Fruit fly (Drosophila melanogaster) whole organism, embryonic: ENCODE data around the gene MED18.

ENCODE experiments used
- Atf6 ChIP-seq: fragments of 200-800 bp; sonication (Bioruptor generic); IDR thresholded peaks from 2 replicates; pipeline ENCODE4 v1.3.6; 2022; ENCODE audit warnings: missing biosample characterization, missing genetic modification characterization
- C15 ChIP-seq: fragments of 200-800 bp; sonication (Bioruptor generic); IDR thresholded peaks from 3 replicates; pipeline ENCODE4 v1.3.6; 2022; ENCODE audit warnings: missing biosample characterization, missing genetic modification characterization
- CG10147 ChIP-seq: fragments of 200-800 bp; sonication (Bioruptor generic); optimal IDR thresholded peaks from 2 replicates; lab custom pipeline; 2019; ENCODE audit warnings: missing biosample characterization, mild to moderate bottlenecking, missing genetic modification characterization, moderate library complexity
- CG11093 ChIP-seq: fragments of 200-800 bp; sonication (Bioruptor generic); IDR thresholded peaks from 3 replicates; pipeline ENCODE4 v1.3.6; 2022; ENCODE audit warnings: missing biosample characterization, missing genetic modification characterization
- CG12769 ChIP-seq: fragments of 200-800 bp; sonication (Bioruptor generic); optimal IDR thresholded peaks from 2 replicates; lab custom pipeline; 2019; ENCODE audit warnings: missing biosample characterization, mild to moderate bottlenecking, missing genetic modification characterization, moderate library complexity
- CG13123 ChIP-seq: fragments of 200-800 bp; sonication (Bioruptor generic); optimal IDR thresholded peaks from 2 replicates; lab custom pipeline; 2016; ENCODE audit warnings: missing biosample characterization, missing genetic modification characterization
- CG14667 ChIP-seq: fragments of 200-800 bp; sonication (Bioruptor generic); IDR thresholded peaks from 2 replicates; pipeline ENCODE4 v1.3.6; 2022; ENCODE audit warnings: missing biosample characterization, missing genetic modification characterization
- CG14710 ChIP-seq: fragments of 200-800 bp; sonication (Bioruptor generic); optimal IDR thresholded peaks from 3 replicates; lab custom pipeline; 2019; ENCODE audit warnings: missing biosample characterization, mild to moderate bottlenecking, missing genetic modification characterization, moderate library complexity
- CG2120 ChIP-seq: fragments of 200-800 bp; sonication (Bioruptor generic); optimal IDR thresholded peaks from 3 replicates; lab custom pipeline; 2016; ENCODE audit warnings: missing biosample characterization, missing genetic modification characterization
- CG2202 ChIP-seq: fragments of 200-800 bp; sonication (Bioruptor generic); optimal IDR thresholded peaks from 2 replicates; lab custom pipeline; 2018; ENCODE audit warnings: missing biosample characterization, mild to moderate bottlenecking, missing genetic modification characterization
- CG2712 ChIP-seq: fragments of 200-800 bp; optimal IDR thresholded peaks from 3 replicates; lab custom pipeline; 2019; ENCODE audit warnings: missing biosample characterization, mild to moderate bottlenecking, missing genetic modification characterization, moderate library complexity
- CG3281 ChIP-seq: fragments of 200-800 bp; sonication (Bioruptor generic); optimal IDR thresholded peaks from 3 replicates; lab custom pipeline; 2017; ENCODE audit warnings: missing biosample characterization, mild to moderate bottlenecking, missing genetic modification characterization
- CG3995 ChIP-seq: fragments of 200-800 bp; sonication (Bioruptor generic); optimal IDR thresholded peaks from 3 replicates; lab custom pipeline; 2016; ENCODE audit warnings: missing biosample characterization, missing genetic modification characterization
- CG4282 ChIP-seq: fragments of 200-800 bp; sonication (Bioruptor generic); optimal IDR thresholded peaks from 2 replicates; lab custom pipeline; 2016; ENCODE audit warnings: missing biosample characterization, missing genetic modification characterization
- CG4328 ChIP-seq: fragments of 200-800 bp; sonication (Bioruptor generic); optimal IDR thresholded peaks from 3 replicates; lab custom pipeline; 2017; ENCODE audit warnings: missing biosample characterization, missing genetic modification reagents, missing genetic modification characterization
- CG7357 ChIP-seq: fragments of 200-800 bp; sonication (Bioruptor generic); IDR thresholded peaks from 3 replicates; pipeline ENCODE4 v1.3.6; 2022; ENCODE audit warnings: missing biosample characterization, missing genetic modification characterization
- CG7928 ChIP-seq: fragments of 200-800 bp; sonication (Bioruptor generic); optimal IDR thresholded peaks from 2 replicates; lab custom pipeline; 2017; ENCODE audit warnings: missing biosample characterization, mild to moderate bottlenecking, missing genetic modification characterization
- CG8281 ChIP-seq: fragments of 200-800 bp; sonication (Bioruptor generic); optimal IDR thresholded peaks from 2 replicates; lab custom pipeline; 2018; ENCODE audit warnings: missing biosample characterization, mild to moderate bottlenecking, missing genetic modification characterization, moderate library complexity
- CG9609 ChIP-seq: fragments of 200-800 bp; sonication (Bioruptor generic); optimal IDR thresholded peaks from 3 replicates; lab custom pipeline; 2016; ENCODE audit warnings: missing biosample characterization, missing genetic modification characterization
- Chrac-16 ChIP-seq: fragments of 200-800 bp; sonication (Bioruptor generic); optimal IDR thresholded peaks from 3 replicates; lab custom pipeline; 2016; ENCODE audit warnings: missing biosample characterization, missing genetic modification characterization
- Dll ChIP-seq: fragments of 200-800 bp; sonication (Bioruptor generic); IDR thresholded peaks from 4 replicates; pipeline ENCODE4 v1.3.6; 2022; ENCODE audit warnings: missing biosample characterization, missing genetic modification characterization; ENCODE audit not compliant: partially characterized antibody
- E2f1 ChIP-seq: fragments of 200-800 bp; sonication (Bioruptor generic); IDR thresholded peaks from 2 replicates; pipeline ENCODE4 v1.3.6; 2022; ENCODE audit warnings: missing biosample characterization, missing genetic modification characterization
- H2.0 ChIP-seq: fragments of 200-800 bp; sonication (Bioruptor generic); IDR thresholded peaks from 2 replicates; pipeline ENCODE4 v1.3.6; 2022; ENCODE audit warnings: missing biosample characterization, missing genetic modification characterization
- HmgZ ChIP-seq: fragments of 200-800 bp; sonication (Bioruptor generic); optimal IDR thresholded peaks from 2 replicates; lab custom pipeline; 2018; ENCODE audit warnings: missing biosample characterization, mild to moderate bottlenecking, missing genetic modification characterization
- Jarid2 ChIP-seq: fragments of 200-800 bp; sonication (Bioruptor generic); optimal IDR thresholded peaks from 3 replicates; lab custom pipeline; 2017; ENCODE audit warnings: mild to moderate bottlenecking, missing biosample characterization, missing genetic modification reagents, missing genetic modification characterization
- Meics ChIP-seq: fragments of 200-800 bp; sonication (Bioruptor generic); optimal IDR thresholded peaks from 2 replicates; lab custom pipeline; 2017; ENCODE audit warnings: missing biosample characterization, mild to moderate bottlenecking, missing genetic modification characterization
- Nf-YC ChIP-seq: fragments of 200-800 bp; optimal IDR thresholded peaks from 3 replicates; lab custom pipeline; 2019; ENCODE audit warnings: missing biosample characterization, mild to moderate bottlenecking, missing genetic modification characterization, moderate library complexity
- NfI ChIP-seq: fragments of 200-800 bp; sonication (Bioruptor generic); optimal IDR thresholded peaks from 3 replicates; lab custom pipeline; 2018; ENCODE audit warnings: missing biosample characterization, mild to moderate bottlenecking, missing genetic modification characterization, moderate library complexity
- Oaz ChIP-seq: fragments of 200-800 bp; sonication (Bioruptor generic); IDR thresholded peaks from 2 replicates; pipeline ENCODE4 v1.3.6; 2022; ENCODE audit warnings: missing biosample characterization, missing genetic modification characterization
- Ravus ChIP-seq: fragments of 200-800 bp; sonication (Bioruptor generic); IDR thresholded peaks from 2 replicates; pipeline ENCODE4 v1.3.6; 2022; ENCODE audit warnings: missing biosample characterization, missing genetic modification characterization
- Taf1 ChIP-seq: fragments of 200-800 bp; sonication (Bioruptor generic); IDR thresholded peaks from 2 replicates; pipeline ENCODE4 v1.3.6; 2022; ENCODE audit warnings: missing biosample characterization, missing genetic modification characterization
- ash1 ChIP-seq: fragments of 200-800 bp; sonication (Bioruptor generic); optimal IDR thresholded peaks from 2 replicates; lab custom pipeline; 2018; ENCODE audit warnings: missing biosample characterization, mild to moderate bottlenecking, missing genetic modification characterization
- croc ChIP-seq: fragments of 200-800 bp; sonication (Bioruptor generic); conservative IDR thresholded peaks from 3 replicates; pipeline ENCODE4 v1.3.6; 2022; ENCODE audit warnings: missing biosample characterization, missing genetic modification characterization
- da ChIP-seq: fragments of 200-800 bp; sonication (Bioruptor generic); optimal IDR thresholded peaks from 2 replicates; lab custom pipeline; 2016; ENCODE audit warnings: missing biosample characterization, missing genetic modification characterization
- fd96Cb ChIP-seq: fragments of 200-800 bp; sonication (Bioruptor generic); optimal IDR thresholded peaks from 2 replicates; lab custom pipeline; 2018; ENCODE audit warnings: missing biosample characterization, mild to moderate bottlenecking, missing genetic modification characterization, moderate library complexity
- fru ChIP-seq: fragments of >200 bp; optimal IDR thresholded peaks from 2 replicates; lab custom pipeline; 2017
- ftz-f1 ChIP-seq: fragments of 200-800 bp; sonication (Bioruptor generic); optimal IDR thresholded peaks from 2 replicates; lab custom pipeline; 2016; ENCODE audit warnings: missing biosample characterization, missing genetic modification characterization
- grn ChIP-seq: fragments of 200-800 bp; sonication (Bioruptor generic); optimal IDR thresholded peaks from 3 replicates; lab custom pipeline; 2017; ENCODE audit warnings: missing biosample characterization, missing genetic modification characterization
- jing ChIP-seq: fragments of 200-800 bp; sonication (Bioruptor generic); optimal IDR thresholded peaks from 2 replicates; lab custom pipeline; 2018; ENCODE audit warnings: missing biosample characterization, mild to moderate bottlenecking, missing genetic modification characterization
- klu ChIP-seq: fragments of 200-800 bp; sonication (Bioruptor generic); IDR thresholded peaks from 2 replicates; pipeline ENCODE4 v1.3.6; 2022; ENCODE audit warnings: missing biosample characterization, missing genetic modification characterization
- mirr ChIP-seq: fragments of 200-800 bp; sonication (Bioruptor generic); optimal IDR thresholded peaks from 3 replicates; lab custom pipeline; 2018; ENCODE audit warnings: missing biosample characterization, mild to moderate bottlenecking, missing genetic modification characterization
- nerfin-1 ChIP-seq: fragments of 200-800 bp; sonication (Bioruptor generic); optimal IDR thresholded peaks from 3 replicates; lab custom pipeline; 2019; ENCODE audit warnings: missing biosample characterization, mild to moderate bottlenecking, missing genetic modification characterization, moderate library complexity
- nerfin-2 ChIP-seq: fragments of 200-800 bp; sonication (Bioruptor generic); IDR thresholded peaks from 2 replicates; pipeline ENCODE4 v1.3.6; 2022; ENCODE audit warnings: missing biosample characterization, missing genetic modification characterization; ENCODE audit not compliant: partially characterized antibody
- org-1 ChIP-seq: fragments of 200-800 bp; sonication (Bioruptor generic); optimal IDR thresholded peaks from 2 replicates; lab custom pipeline; 2017; ENCODE audit warnings: missing biosample characterization, missing genetic modification characterization
- otp ChIP-seq: fragments of 200-800 bp; sonication (Bioruptor generic); IDR thresholded peaks from 3 replicates; pipeline ENCODE4, ENCODE4 v1.3.6; 2022; ENCODE audit warnings: missing biosample characterization, missing genetic modification characterization
- pan ChIP-seq, 4 experiments: fragments of >200 bp in 3 of 4; fragments of 200-800 bp in 1 of 4; sonication (Bioruptor generic) in 1 of 4; optimal IDR thresholded peaks in 3 of 4; IDR thresholded peaks in 1 of 4; 2 replicates each; pipeline versions ENCODE4 v1.3.6 to Lab custom; 2017 to 2022; ENCODE audit warnings: missing biosample characterization in 2 of 4, missing genetic modification characterization in 2 of 4, mixed read lengths in 1 of 4
- pzg ChIP-seq: fragments of 200-800 bp; sonication (Bioruptor generic); optimal IDR thresholded peaks from 3 replicates; lab custom pipeline; 2018; ENCODE audit warnings: missing biosample characterization, mild to moderate bottlenecking, missing genetic modification characterization, moderate library complexity
- run ChIP-seq: fragments of 200-800 bp; sonication (Bioruptor generic); optimal IDR thresholded peaks from 3 replicates; lab custom pipeline; 2018; ENCODE audit warnings: missing biosample characterization, mild to moderate bottlenecking, missing genetic modification characterization
- tll ChIP-seq, 2 experiments: fragments of 200-800 bp in 1 of 2; fragments of >200 bp in 1 of 2; sonication (Bioruptor generic) in 1 of 2; optimal IDR thresholded peaks; 2 replicates each; lab custom pipeline; 2017 to 2019; ENCODE audit warnings: missing biosample characterization in 2 of 2, missing genetic modification characterization in 2 of 2, mild to moderate bottlenecking in 1 of 2, moderate library complexity in 1 of 2

Gene MED18

DNA sequence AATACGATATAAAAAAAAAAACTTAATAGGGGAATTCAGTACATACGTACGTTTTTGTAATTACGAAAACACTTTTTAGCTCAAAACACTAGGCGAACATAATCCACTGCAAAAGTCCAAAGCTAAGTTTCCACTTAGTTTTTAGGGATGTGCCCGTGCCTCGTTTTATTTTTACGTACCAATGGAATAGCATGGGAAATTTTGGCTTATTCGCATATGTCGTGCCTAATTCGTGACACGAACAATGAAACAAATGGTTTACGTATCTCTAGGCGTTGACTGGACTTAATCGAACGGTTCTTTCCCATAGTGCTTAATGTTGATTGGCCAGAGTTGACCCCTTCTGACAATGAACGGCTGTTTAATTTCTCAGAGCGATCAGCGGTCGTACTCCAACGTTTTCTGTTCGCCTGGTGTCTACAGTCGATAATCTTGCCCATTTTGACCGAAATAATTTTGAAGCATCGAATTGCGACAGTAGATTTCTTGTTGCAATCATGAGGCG is 13.9 kb downstream of the MED18 start, which contains the start of gene CG14818 (continued):
- TF ChIP-seq NfI (GFP tag; lab: Kevin White, UChicago) (peak; percentile 53), Nf-YC (tag; lab: Kevin White, UChicago) (peak; percentile 90), CG4328 (GFP tag; lab: Kevin White, UChicago) (peak; percentile 60), CG12769 (tag; lab: Kevin White, UChicago) (no peak), CG3995 (GFP tag; lab: Kevin White, UChicago) (peak; percentile 63), CG11093 (GFP tag; lab: Robert Waterston, UW) (0 out of 3 replicates have a peak, but pooled peaks have one; percentile 41), fru (no peak), CG7357 (GFP tag; lab: Robert Waterston, UW) (peak; percentile 64; the same call in 2 of the 3 replicates), Jarid2 (GFP tag; lab: Kevin White, UChicago) (no peak), pan (optimal IDR thresholded peaks at IDR 0.05; lab: Kevin White, UChicago) (no peak), pan (GFP tag; optimal IDR thresholded peaks at IDR 0.05 in 1 of 2, IDR thresholded peaks at IDR 0.05 in 1 of 2) (peak in 1 of 2 experiments; percentile 73), fd96Cb (peak; percentile 56), run (tag; lab: Kevin White, UChicago) (no peak), pzg (GFP tag; lab: Kevin White, UChicago) (peak; percentile 32), CG2120 (GFP tag; lab: Kevin White, UChicago) (peak; percentile 67), Ravus (GFP tag; lab: Robert Waterston, UW) (no peak; the same call in 1 of the 2 replicates), otp (GFP tag; lab: Robert Waterston, UW) (peak; percentile 56; the same call in 1 of the 3 replicates), HmgZ (tag; lab: Kevin White, UChicago) (peak; percentile 60), E2f1 (GFP tag; lab: Robert Waterston, UW) (peak; percentile 51; the same call in 1 of the 2 replicates), CG3281 (peak; percentile 55), C15 (GFP tag; lab: Robert Waterston, UW) (no peak), H2.0 (peak; percentile 44; the same call in 1 of the 2 replicates), CG8281 (tag; lab: Kevin White, UChicago) (no peak), CG14710 (tag; lab: Kevin White, UChicago) (peak; percentile 43), CG9609 (GFP tag; lab: Kevin White, UChicago) (peak; percentile 64), Oaz (GFP tag; lab: Robert Waterston, UW) (0 out of 2 replicates have a peak, but pooled peaks have one; percentile 19), mirr (GFP tag; lab: Kevin White, UChicago) (peak; percentile 21), CG7928 (GFP tag; lab: Kevin White, UChicago) (no peak), grn (GFP tag; lab: Kevin White, UChicago) (no peak), klu (GFP tag; lab: Robert Waterston, UW) (no peak; the same call in 1 of the 2 replicates), nerfin-2 (GFP tag; lab: Robert Waterston, UW) (peak; percentile 55), ftz-f1 (GFP tag; lab: Kevin White, UChicago) (no peak), nerfin-1 (tag; lab: Kevin White, UChicago) (no peak), CG14667 (GFP tag; lab: Robert Waterston, UW) (0 out of 2 replicates have a peak, but pooled peaks have one; percentile 15), CG2202 (tag; lab: Kevin White, UChicago) (no peak), croc (GFP tag; lab: Robert Waterston, UW) (peak; percentile 29; the same call in 2 of the 3 replicates), da (GFP tag; lab: Kevin White, UChicago) (no peak), CG10147 (GFP tag; lab: Kevin White, UChicago) (peak; percentile 65), org-1 (GFP tag; lab: Kevin White, UChicago) (no peak), CG2712 (peak; percentile 30), CG4282 (GFP tag; lab: Kevin White, UChicago) (no peak), CG13123 (GFP tag; lab: Kevin White, UChicago) (no peak), Dll (GFP tag; lab: Robert Waterston, UW) (peak; percentile 95), tll (GFP tag; optimal IDR thresholded peaks at IDR 0.05; lab: Kevin White, UChicago) (peak in 1 of 2 experiments; percentile 27), ash1 (GFP tag; lab: Kevin White, UChicago) (no peak), Taf1 (no peak), Chrac-16 (GFP tag; lab: Kevin White, UChicago) (peak; percentile 53), jing (GFP tag; lab: Kevin White, UChicago) (no peak), Meics (peak; percentile 52), Atf6 (GFP tag; lab: Robert Waterston, UW) (peak; percentile 59; the same call in 1 of the 2 replicates)
